Worm (Caenorhabditis elegans) whole organism, midembryonic: Measurements from ENCODE around the gene dlst-1.

Source experiments
- T22C8.4 ChIP-seq: fragments of 200-800 bp; sonication (Bioruptor generic); IDR thresholded peaks from 2 replicates; pipeline ENCODE4 v1.3.6; 2022; ENCODE audit warnings: missing genetic modification characterization, missing compliant biosample characterization
- cog-1 ChIP-seq: sonication (generic microtip); optimal IDR thresholded peaks from 2 replicates; lab custom pipeline; 2016; ENCODE audit warnings: missing genetic modification characterization, missing compliant biosample characterization
- flt-1 ChIP-seq: fragments of 200-800 bp; sonication (Bioruptor generic); IDR thresholded peaks from 2 replicates; pipeline ENCODE4 v1.3.6; 2022; ENCODE audit warnings: missing genetic modification characterization, missing compliant biosample characterization
- klf-2 ChIP-seq: fragments of 200-800 bp; sonication (Bioruptor generic); conservative IDR thresholded peaks from 2 replicates; pipeline ENCODE4 v1.3.6; 2022; ENCODE audit warnings: missing genetic modification reagents, missing genetic modification characterization, missing compliant biosample characterization
- med-1 ChIP-seq: sonication (generic microtip); optimal IDR thresholded peaks from 2 replicates; lab custom pipeline; 2017; ENCODE audit warnings: missing genetic modification characterization, mild to moderate bottlenecking, missing compliant biosample characterization, antibody characterized with exemption, missing genetic modification reagents; ENCODE audit not compliant: insufficient read depth
- ref-1 ChIP-seq: fragments of 200-800 bp; sonication (Bioruptor generic); conservative IDR thresholded peaks from 2 replicates; pipeline ENCODE4 v1.3.6; 2022; ENCODE audit warnings: missing genetic modification reagents, missing genetic modification characterization, missing compliant biosample characterization
- tab-1 ChIP-seq: fragments of 200-800 bp; sonication (Bioruptor generic); IDR thresholded peaks from 2 replicates; pipeline ENCODE4 v1.3.6; 2022; ENCODE audit warnings: missing genetic modification characterization, missing compliant biosample characterization
- ztf-23 ChIP-seq: fragments of 200-800 bp; sonication (Bioruptor generic); IDR thresholded peaks from 2 replicates; pipeline ENCODE4 v1.3.6; 2022; ENCODE audit warnings: missing genetic modification reagents, missing genetic modification characterization, missing compliant biosample characterization
- ztf-29 ChIP-seq: fragments of 200-800 bp; sonication (Bioruptor generic); IDR thresholded peaks from 2 replicates; pipeline ENCODE4 v1.3.6; 2022; ENCODE audit warnings: missing genetic modification reagents, missing genetic modification characterization, missing compliant biosample characterization

The dlst-1 gene

ce11 chrV:6661658-6662057 lies 47.2 kb downstream of the dlst-1 start:
- TF ChIP-seq cog-1 (tag; lab: Kevin White, UChicago): no peak
- TF ChIP-seq ref-1 (GFP tag; lab: Robert Waterston, UW): no peak
- TF ChIP-seq ztf-23 (GFP tag; lab: Robert Waterston, UW): no peak
- TF ChIP-seq T22C8.4 (GFP tag; lab: Robert Waterston, UW): no peak
- no peak for TF ChIP-seq klf-2 (GFP tag; lab: Robert Waterston, UW)
- no peak for TF ChIP-seq ztf-29
- TF ChIP-seq flt-1: no peak
- no peak for TF ChIP-seq tab-1
- TF ChIP-seq med-1: no peak

DNA sequence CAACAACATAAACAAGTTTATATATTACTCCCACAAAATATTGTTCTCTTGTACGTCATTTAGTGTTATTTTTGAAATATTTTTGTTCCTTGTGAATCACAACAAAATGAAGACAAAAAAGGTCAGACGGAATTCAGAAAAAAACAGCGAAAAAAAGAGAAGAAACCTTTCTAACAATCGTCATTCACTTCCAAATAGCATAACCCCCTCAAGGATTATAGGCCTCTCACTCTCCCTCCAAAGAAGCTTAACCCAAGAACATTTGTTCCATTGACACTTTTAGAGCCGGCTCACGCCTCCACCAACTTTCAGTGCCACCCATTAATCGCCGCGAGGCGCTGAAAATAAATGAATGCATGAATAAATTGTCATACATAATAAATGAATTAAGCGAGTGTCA lies 49.4 kb downstream of the dlst-1 start:
- TF ChIP-seq flt-1 (no peak), cog-1 (tag; lab: Kevin White, UChicago) (no peak)

DNA sequence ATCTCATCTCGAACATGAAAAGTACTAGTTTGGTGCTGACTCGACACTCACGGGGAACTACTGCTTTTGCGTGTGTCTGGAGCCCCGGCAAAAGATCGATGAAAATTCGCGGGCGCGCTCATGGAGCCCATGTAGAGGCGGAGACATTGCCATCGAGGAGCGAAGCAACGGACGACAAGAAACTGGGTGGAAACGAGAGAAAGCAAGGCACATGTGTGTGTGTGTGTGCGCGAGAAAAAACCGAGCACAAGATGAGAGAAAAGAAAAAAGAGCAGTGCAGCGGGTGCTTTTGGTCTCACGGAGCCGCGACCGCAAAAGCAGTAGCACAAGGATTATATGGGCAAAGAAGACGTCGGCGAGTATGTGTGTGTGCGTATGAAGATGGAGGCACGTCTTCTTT lies 50.1 kb downstream of the dlst-1 start:
- TF ChIP-seq tab-1 (no peak), cog-1 (tag; lab: Kevin White, UChicago) (no peak), ztf-23 (GFP tag; lab: Robert Waterston, UW) (no peak), flt-1 (no peak)

ce11 chrV:6657532-6658259 lies 51.2 kb downstream of the dlst-1 start:
- no peak for TF ChIP-seq klf-2 (GFP tag; lab: Robert Waterston, UW)
- no peak for TF ChIP-seq tab-1
